Fruit fly (Drosophila melanogaster): Measurements from ENCODE around the gene dtr.

Gene dtr

dm6 chr2L:21379790-21380349 is 18.9 kb downstream of the dtr start, which contains the start of gene nrv3:
nrv3 (plus strand) TSS chr2L:21380000.
- TF ChIP-seq yki (optimal IDR thresholded peaks at IDR 0.05) = no peak
- peak; percentile 95 for TF ChIP-seq CG6654 (GFP tag; optimal IDR thresholded peaks at IDR 0.05)
- TF ChIP-seq crol (GFP tag; IDR thresholded peaks at IDR 0.05) = no peak
- TF ChIP-seq Deaf1 (tag; optimal IDR thresholded peaks at IDR 0.05) = peak; percentile 98
- TF ChIP-seq crp (GFP tag; optimal IDR thresholded peaks at IDR 0.05) = peak in 1 of 2 experiments; percentile 63
- TF ChIP-seq Ets65A (GFP tag) = peak; percentile 81
- no peak for TF ChIP-seq psq (GFP tag; optimal IDR thresholded peaks at IDR 0.05)
- TF ChIP-seq Hmr (GFP tag; optimal IDR thresholded peaks at IDR 0.05) = peak; percentile 32
- no peak for TF ChIP-seq D19A (tag; optimal IDR thresholded peaks at IDR 0.05)
- TF ChIP-seq CG8290 (GFP tag; optimal IDR thresholded peaks at IDR 0.05) = no peak
- peak in 1 of 2 experiments; percentile 48 for TF ChIP-seq CG8290 (tag; optimal IDR thresholded peaks at IDR 0.05)
- TF ChIP-seq ewg (GFP tag; optimal IDR thresholded peaks at IDR 0.05) = peak; percentile 66
- TF ChIP-seq CG10462 (GFP tag; optimal IDR thresholded peaks at IDR 0.05) = no peak
- no peak for TF ChIP-seq CG31388 (GFP tag; optimal IDR thresholded peaks at IDR 0.05)
- 0 out of 4 replicates have a peak, but pooled peaks have one; percentile 22 for TF ChIP-seq chinmo (GFP tag; IDR thresholded peaks at IDR 0.05; ENCODE audit: partially characterized antibody)
- no peak for TF ChIP-seq B-H1 (GFP tag; IDR thresholded peaks at IDR 0.05)
- peak; percentile 86 for TF ChIP-seq Dip2 (GFP tag; IDR thresholded peaks at IDR 0.05)
- no peak for TF ChIP-seq jing (GFP tag; optimal IDR thresholded peaks at IDR 0.05)
- no peak for TF ChIP-seq CG9437 (GFP tag; optimal IDR thresholded peaks at IDR 0.05)
- no peak for TF ChIP-seq Side (GFP tag; optimal IDR thresholded peaks at IDR 0.05)
- TF ChIP-seq amos (GFP tag; IDR thresholded peaks at IDR 0.05; ENCODE audit: partially characterized antibody) = peak; percentile 7; the same call in 1 of the 2 replicates
- TF ChIP-seq oc (tag; optimal IDR thresholded peaks at IDR 0.05) = no peak
- TF ChIP-seq Asciz (GFP tag; optimal IDR thresholded peaks at IDR 0.05) = no peak
- no peak for TF ChIP-seq lab (GFP tag; optimal IDR thresholded peaks at IDR 0.05)
- no peak for TF ChIP-seq CG5245 (GFP tag; optimal IDR thresholded peaks at IDR 0.05)
- TF ChIP-seq eyg (GFP tag; optimal IDR thresholded peaks at IDR 0.05) = no peak
- no peak for TF ChIP-seq CG14050 (GFP tag; IDR thresholded peaks at IDR 0.05)
- TF ChIP-seq CG10543 (GFP tag; optimal IDR thresholded peaks at IDR 0.05) = peak; percentile 26
- TF ChIP-seq scrt (GFP tag; optimal IDR thresholded peaks at IDR 0.05) = peak; percentile 17
- peak; percentile 28 for TF ChIP-seq CG13894 (tag; optimal IDR thresholded peaks at IDR 0.05)
- no peak for TF ChIP-seq D19B (GFP tag; optimal IDR thresholded peaks at IDR 0.05)
- no peak for TF ChIP-seq dmrt99B (tag; optimal IDR thresholded peaks at IDR 0.05)
- peak; percentile 5 for TF ChIP-seq Meics (GFP tag; optimal IDR thresholded peaks at IDR 0.05)
- no peak for TF ChIP-seq insv (GFP tag; optimal IDR thresholded peaks at IDR 0.05)
- no peak; the same call in 1 of the 2 replicates for TF ChIP-seq CG16779 (GFP tag; IDR thresholded peaks at IDR 0.05)
- TF ChIP-seq zen2 (GFP tag; IDR thresholded peaks at IDR 0.05; ENCODE audit: partially characterized antibody) = 0 out of 3 replicates have a peak, but pooled peaks have one; percentile 23
- TF ChIP-seq CG6854 (GFP tag; optimal IDR thresholded peaks at IDR 0.05) = peak; percentile 34
- TF ChIP-seq fd3F (GFP tag; optimal IDR thresholded peaks at IDR 0.05) = no peak
- no peak for TF ChIP-seq org-1 (GFP tag; optimal IDR thresholded peaks at IDR 0.05)
- TF ChIP-seq sr (GFP tag; IDR thresholded peaks at IDR 0.05) = no peak
- TF ChIP-seq CG3847 (GFP tag; IDR thresholded peaks at IDR 0.05) = no peak
- peak; percentile 69 for TF ChIP-seq abd-A (tag; optimal IDR thresholded peaks at IDR 0.05)
- TF ChIP-seq ems (GFP tag; optimal IDR thresholded peaks at IDR 0.05) = no peak
- TF ChIP-seq chm (GFP tag; IDR thresholded peaks at IDR 0.05) = no peak
- no peak for TF ChIP-seq sens-2 (GFP tag; IDR thresholded peaks at IDR 0.05)
- TF ChIP-seq Pdp1 (GFP tag; optimal IDR thresholded peaks at IDR 0.05) = no peak
- no peak for TF ChIP-seq CG5953 (GFP tag; IDR thresholded peaks at IDR 0.05)
- peak; percentile 90 for TF ChIP-seq CTCF (GFP tag; optimal IDR thresholded peaks at IDR 0.05)
- no peak for TF ChIP-seq B-H2 (GFP tag; optimal IDR thresholded peaks at IDR 0.05)
- TF ChIP-seq Xrp1 (GFP tag; IDR thresholded peaks at IDR 0.05) = no peak
- TF ChIP-seq pzg (GFP tag; optimal IDR thresholded peaks at IDR 0.05) = peak; percentile 25
